Fruit fly (Drosophila melanogaster) whole organism, embryonic: ENCODE measurements around the gene CG11695.

ENCODE experiments used
- CG10209 ChIP-seq: fragments of 200-800 bp; sonication (Bioruptor generic); optimal IDR thresholded peaks from 3 replicates; lab custom pipeline; 2017; ENCODE audit warnings: missing biosample characterization, mild to moderate bottlenecking, missing genetic modification characterization, missing genetic modification reagents
- CG11696 ChIP-seq: fragments of 200-800 bp; sonication (Bioruptor generic); IDR thresholded peaks from 2 replicates; pipeline ENCODE4 v1.3.6; 2022; ENCODE audit warnings: missing biosample characterization, missing genetic modification characterization
- CG12391 ChIP-seq: fragments of 200-800 bp; sonication (Bioruptor generic); optimal IDR thresholded peaks from 3 replicates; lab custom pipeline; 2018; ENCODE audit warnings: missing biosample characterization, mild to moderate bottlenecking, missing genetic modification characterization, moderate library complexity
- CG12659 ChIP-seq: fragments of 200-800 bp; sonication (Bioruptor generic); optimal IDR thresholded peaks from 3 replicates; lab custom pipeline; 2017; ENCODE audit warnings: mild to moderate bottlenecking, missing biosample characterization, missing genetic modification reagents, missing genetic modification characterization
- CG13287 ChIP-seq: fragments of 200-800 bp; sonication (Bioruptor generic); IDR thresholded peaks from 2 replicates; pipeline ENCODE4 v1.3.6; 2022; ENCODE audit warnings: missing biosample characterization, missing genetic modification characterization; ENCODE audit not compliant: partially characterized antibody
- CG14050 ChIP-seq: fragments of 200-800 bp; sonication (Bioruptor generic); IDR thresholded peaks from 3 replicates; pipeline ENCODE4 v1.3.6; 2022; ENCODE audit warnings: missing biosample characterization, missing genetic modification characterization
- CG14710 ChIP-seq: fragments of 200-800 bp; sonication (Bioruptor generic); optimal IDR thresholded peaks from 3 replicates; lab custom pipeline; 2019; ENCODE audit warnings: missing biosample characterization, mild to moderate bottlenecking, missing genetic modification characterization, moderate library complexity
- CG15479 ChIP-seq: fragments of 200-800 bp; sonication (Bioruptor generic); optimal IDR thresholded peaks from 3 replicates; lab custom pipeline; 2019; ENCODE audit warnings: missing biosample characterization, mild to moderate bottlenecking, missing genetic modification characterization, moderate library complexity
- CG15514 ChIP-seq: fragments of 200-800 bp; sonication (Bioruptor generic); optimal IDR thresholded peaks from 3 replicates; lab custom pipeline; 2017; ENCODE audit warnings: missing biosample characterization, missing genetic modification characterization, mild to moderate bottlenecking, moderate library complexity, missing genetic modification reagents
- CG16863 ChIP-seq: fragments of 200-800 bp; sonication (Bioruptor generic); optimal IDR thresholded peaks from 3 replicates; lab custom pipeline; 2016; ENCODE audit warnings: missing biosample characterization, missing genetic modification characterization
- CG17186 ChIP-seq: fragments of 200-800 bp; sonication (Bioruptor generic); optimal IDR thresholded peaks from 3 replicates; lab custom pipeline; 2017; ENCODE audit warnings: missing biosample characterization, missing genetic modification reagents, missing genetic modification characterization
- CG17361 ChIP-seq: fragments of 200-800 bp; sonication (Bioruptor generic); IDR thresholded peaks from 3 replicates; pipeline ENCODE4 v1.3.6; 2022; ENCODE audit warnings: missing biosample characterization, missing genetic modification characterization
- CG18262 ChIP-seq: fragments of 200-800 bp; optimal IDR thresholded peaks from 3 replicates; lab custom pipeline; 2019; ENCODE audit warnings: missing biosample characterization, mild to moderate bottlenecking, missing genetic modification characterization, moderate library complexity
- CG30020 ChIP-seq: fragments of 200-800 bp; optimal IDR thresholded peaks from 2 replicates; lab custom pipeline; 2019; ENCODE audit warnings: missing biosample characterization, mild to moderate bottlenecking, missing genetic modification characterization, moderate library complexity
- CG32772 ChIP-seq: fragments of 200-800 bp; sonication (Bioruptor generic); IDR thresholded peaks from 2 replicates; pipeline ENCODE4 v1.3.6; 2022; ENCODE audit warnings: missing biosample characterization, missing genetic modification characterization
- CG34224 ChIP-seq: fragments of 200-800 bp; sonication (Bioruptor generic); IDR thresholded peaks from 3 replicates; pipeline ENCODE4 v1.3.6; 2022; ENCODE audit warnings: missing biosample characterization, missing genetic modification characterization; ENCODE audit not compliant: partially characterized antibody
- CG6683 ChIP-seq: fragments of 200-800 bp; sonication (Bioruptor generic); optimal IDR thresholded peaks from 2 replicates; lab custom pipeline; 2017; ENCODE audit warnings: missing biosample characterization, mild to moderate bottlenecking, missing genetic modification characterization, missing genetic modification reagents
- CG6765 ChIP-seq: fragments of 200-800 bp; sonication (Bioruptor generic); optimal IDR thresholded peaks from 3 replicates; lab custom pipeline; 2017; ENCODE audit warnings: missing biosample characterization, mild to moderate bottlenecking, missing genetic modification characterization
- CG7928 ChIP-seq: fragments of 200-800 bp; sonication (Bioruptor generic); optimal IDR thresholded peaks from 2 replicates; lab custom pipeline; 2017; ENCODE audit warnings: missing biosample characterization, mild to moderate bottlenecking, missing genetic modification characterization
- CoRest ChIP-seq: fragments of 200-800 bp; sonication (Bioruptor generic); optimal IDR thresholded peaks from 3 replicates; lab custom pipeline; 2018; ENCODE audit warnings: missing biosample characterization, mild to moderate bottlenecking, missing genetic modification characterization, moderate library complexity
- D19A ChIP-seq: fragments of 200-800 bp; optimal IDR thresholded peaks from 3 replicates; lab custom pipeline; 2019; ENCODE audit warnings: missing biosample characterization, mild to moderate bottlenecking, missing genetic modification characterization, moderate library complexity
- Deaf1 ChIP-seq: fragments of 200-800 bp; optimal IDR thresholded peaks from 3 replicates; lab custom pipeline; 2019; ENCODE audit warnings: missing biosample characterization, mild to moderate bottlenecking, missing genetic modification characterization, moderate library complexity
- ERR ChIP-seq: fragments of 200-800 bp; sonication (Bioruptor generic); optimal IDR thresholded peaks from 2 replicates; lab custom pipeline; 2016; ENCODE audit warnings: missing biosample characterization, missing genetic modification characterization
- Lhr ChIP-seq: fragments of 200-800 bp; sonication (Bioruptor generic); optimal IDR thresholded peaks from 3 replicates; lab custom pipeline; 2017; ENCODE audit warnings: mild to moderate bottlenecking, missing biosample characterization, missing genetic modification reagents, missing genetic modification characterization
- Nf-YC ChIP-seq: fragments of 200-800 bp; optimal IDR thresholded peaks from 3 replicates; lab custom pipeline; 2019; ENCODE audit warnings: missing biosample characterization, mild to moderate bottlenecking, missing genetic modification characterization, moderate library complexity
- Opbp ChIP-seq: fragments of 200-800 bp; sonication (Bioruptor generic); IDR thresholded peaks from 3 replicates; pipeline ENCODE4 v1.3.6; 2022; ENCODE audit warnings: missing biosample characterization, missing genetic modification characterization; ENCODE audit not compliant: partially characterized antibody
- Side ChIP-seq: fragments of 200-800 bp; sonication (Bioruptor generic); optimal IDR thresholded peaks from 2 replicates; lab custom pipeline; 2016; ENCODE audit warnings: missing biosample characterization, missing genetic modification characterization
- Sry-δ ChIP-seq: fragments of 200-800 bp; sonication (Bioruptor generic); optimal IDR thresholded peaks from 2 replicates; lab custom pipeline; 2016; ENCODE audit warnings: missing biosample characterization, missing genetic modification characterization
- Vsx1 ChIP-seq: fragments of 200-800 bp; sonication (Bioruptor generic); optimal IDR thresholded peaks from 2 replicates; lab custom pipeline; 2017; ENCODE audit warnings: missing biosample characterization, mild to moderate bottlenecking, missing genetic modification characterization, missing genetic modification reagents
- ash1 ChIP-seq: fragments of 200-800 bp; sonication (Bioruptor generic); optimal IDR thresholded peaks from 2 replicates; lab custom pipeline; 2018; ENCODE audit warnings: missing biosample characterization, mild to moderate bottlenecking, missing genetic modification characterization
- bbx ChIP-seq: fragments of 200-800 bp; sonication (Bioruptor generic); IDR thresholded peaks from 2 replicates; pipeline ENCODE4 v1.3.6; 2022; ENCODE audit warnings: missing biosample characterization, missing genetic modification characterization; ENCODE audit not compliant: partially characterized antibody
- bigmax ChIP-seq: fragments of 200-800 bp; sonication (Bioruptor generic); optimal IDR thresholded peaks from 2 replicates; lab custom pipeline; 2018; ENCODE audit warnings: missing biosample characterization, mild to moderate bottlenecking, missing genetic modification characterization
- corto ChIP-seq: fragments of 200-800 bp; sonication (Bioruptor generic); optimal IDR thresholded peaks from 2 replicates; lab custom pipeline; 2016; ENCODE audit warnings: missing biosample characterization, mild to moderate bottlenecking, missing genetic modification characterization, moderate library complexity
- croc ChIP-seq: fragments of 200-800 bp; sonication (Bioruptor generic); conservative IDR thresholded peaks from 3 replicates; pipeline ENCODE4 v1.3.6; 2022; ENCODE audit warnings: missing biosample characterization, missing genetic modification characterization
- cwo ChIP-seq: fragments of 200-800 bp; sonication (Bioruptor generic); optimal IDR thresholded peaks from 3 replicates; lab custom pipeline; 2017; ENCODE audit warnings: missing biosample characterization, missing genetic modification characterization, mild to moderate bottlenecking, moderate library complexity, missing genetic modification reagents
- dimm ChIP-seq: fragments of 200-800 bp; sonication (Bioruptor generic); IDR thresholded peaks from 2 replicates; pipeline ENCODE4 v1.3.6; 2022; ENCODE audit warnings: missing biosample characterization, missing genetic modification characterization
- knrl ChIP-seq: fragments of 200-800 bp; sonication (Bioruptor generic); IDR thresholded peaks from 3 replicates; pipeline ENCODE4 v1.3.6; 2022; ENCODE audit warnings: missing biosample characterization, missing genetic modification characterization; ENCODE audit not compliant: partially characterized antibody
- lola ChIP-seq, 3 experiments: fragments of >200 bp in 2 of 3; fragments of 200-800 bp in 1 of 3; sonication (Bioruptor generic) in 1 of 3; optimal IDR thresholded peaks; 2 replicates each; lab custom pipeline; 2017 to 2019; ENCODE audit warnings: missing biosample characterization in 3 of 3, missing genetic modification characterization in 3 of 3, mild to moderate bottlenecking in 1 of 3, moderate library complexity in 1 of 3
- mam ChIP-seq: fragments of 200-800 bp; sonication (Bioruptor generic); optimal IDR thresholded peaks from 3 replicates; lab custom pipeline; 2016; ENCODE audit warnings: missing biosample characterization, missing genetic modification characterization
- nerfin-2 ChIP-seq: fragments of 200-800 bp; sonication (Bioruptor generic); IDR thresholded peaks from 2 replicates; pipeline ENCODE4 v1.3.6; 2022; ENCODE audit warnings: missing biosample characterization, missing genetic modification characterization; ENCODE audit not compliant: partially characterized antibody
- nmo ChIP-seq: fragments of 200-800 bp; sonication (Bioruptor generic); optimal IDR thresholded peaks from 2 replicates; lab custom pipeline; 2018; ENCODE audit warnings: missing biosample characterization, mild to moderate bottlenecking, missing genetic modification characterization, moderate library complexity
- repo ChIP-seq: fragments of 200-800 bp; sonication (Bioruptor generic); optimal IDR thresholded peaks from 2 replicates; lab custom pipeline; 2016; ENCODE audit warnings: missing biosample characterization, missing genetic modification characterization
- trem ChIP-seq: fragments of 200-800 bp; optimal IDR thresholded peaks from 3 replicates; lab custom pipeline; 2019; ENCODE audit warnings: missing biosample characterization, mild to moderate bottlenecking, missing genetic modification characterization, moderate library complexity
- twi ChIP-seq: fragments of 200-800 bp; optimal IDR thresholded peaks from 2 replicates; lab custom pipeline; 2019; ENCODE audit warnings: missing biosample characterization, mild to moderate bottlenecking, missing genetic modification characterization, moderate library complexity
- unc-4 ChIP-seq: fragments of 200-800 bp; sonication (Bioruptor generic); IDR thresholded peaks from 2 replicates; pipeline ENCODE4 v1.3.6; 2022; ENCODE audit warnings: missing biosample characterization, missing genetic modification characterization; ENCODE audit not compliant: partially characterized antibody
- zen ChIP-seq: fragments of 200-800 bp; sonication (Bioruptor generic); optimal IDR thresholded peaks from 3 replicates; lab custom pipeline; 2018; ENCODE audit warnings: missing biosample characterization, mild to moderate bottlenecking, missing genetic modification characterization, moderate library complexity
- zen2 ChIP-seq: fragments of 200-800 bp; sonication (Bioruptor generic); IDR thresholded peaks from 3 replicates; pipeline ENCODE4 v1.3.6; 2022; ENCODE audit warnings: missing biosample characterization, missing genetic modification characterization; ENCODE audit not compliant: partially characterized antibody
- zfh1 ChIP-seq: fragments of 200-800 bp; sonication (Bioruptor generic); IDR thresholded peaks from 3 replicates; pipeline ENCODE4 v1.3.6; 2022; ENCODE audit warnings: missing biosample characterization, missing genetic modification characterization

The CG11695 gene

dm6 chrX:11611645-11612079 is 35.0 kb downstream of the CG11695 start, which contains the start of the genes CG2247 and CG1703 (continued):
- TF ChIP-seq zen (tag; lab: Kevin White, UChicago): peak; percentile 37
- no peak for TF ChIP-seq CG11696 (GFP tag; lab: Robert Waterston, UW)
- peak; percentile 52 for TF ChIP-seq nerfin-2 (GFP tag; lab: Robert Waterston, UW)
- peak; percentile 45 for TF ChIP-seq CG15479 (GFP tag; lab: Kevin White, UChicago)
- TF ChIP-seq corto: no peak
- peak; percentile 73 for TF ChIP-seq CG12659 (GFP tag; lab: Kevin White, UChicago)
- TF ChIP-seq Opbp: peak; percentile 76
- no peak for TF ChIP-seq dimm
- TF ChIP-seq repo (GFP tag; lab: Kevin White, UChicago): no peak
- TF ChIP-seq zfh1 (GFP tag; lab: Robert Waterston, UW): no peak
- peak; percentile 89 for TF ChIP-seq unc-4 (GFP tag; lab: Robert Waterston, UW)
- no peak for TF ChIP-seq CG16863 (GFP tag; lab: Kevin White, UChicago)
- no peak for TF ChIP-seq ash1 (GFP tag; lab: Kevin White, UChicago)
- TF ChIP-seq twi (tag; lab: Kevin White, UChicago): peak; percentile 52
- TF ChIP-seq CG13287 (GFP tag; lab: Robert Waterston, UW): peak; percentile 88
- TF ChIP-seq ERR (GFP tag; lab: Kevin White, UChicago): no peak
- no peak for TF ChIP-seq CG10209 (GFP tag; lab: Kevin White, UChicago)
- TF ChIP-seq Sry-δ (GFP tag; lab: Kevin White, UChicago): peak; percentile 75
- TF ChIP-seq CG14050: no peak
- peak; percentile 72 for TF ChIP-seq cwo (GFP tag; lab: Kevin White, UChicago)
- peak; percentile 52 for TF ChIP-seq CoRest (tag; lab: Kevin White, UChicago)
- TF ChIP-seq knrl: peak; percentile 88
- no peak for TF ChIP-seq CG6683 (GFP tag; lab: Kevin White, UChicago)
- peak; percentile 60 for TF ChIP-seq Nf-YC
- peak; percentile 63 for TF ChIP-seq CG12391 (tag; lab: Kevin White, UChicago)
- TF ChIP-seq CG7928 (GFP tag; lab: Kevin White, UChicago): peak; percentile 85
- no peak for TF ChIP-seq CG6765 (GFP tag; lab: Kevin White, UChicago)
- peak; percentile 68 for TF ChIP-seq CG15514 (GFP tag; lab: Kevin White, UChicago)
- TF ChIP-seq trem: peak; percentile 76
- no peak for TF ChIP-seq Vsx1 (GFP tag; lab: Kevin White, UChicago)
- peak; percentile 62 for TF ChIP-seq nmo (GFP tag; lab: Kevin White, UChicago)
- no peak for TF ChIP-seq CG32772 (GFP tag; lab: Robert Waterston, UW)
- TF ChIP-seq D19A (tag; lab: Kevin White, UChicago): peak; percentile 10
- peak; percentile 66 for TF ChIP-seq CG34224 (GFP tag; lab: Robert Waterston, UW)
- TF ChIP-seq Lhr: peak; percentile 38
- TF ChIP-seq zen2 (GFP tag; lab: Robert Waterston, UW): peak; percentile 37; the same call in 1 of the 3 replicates
- peak; percentile 39; the same call in 1 of the 3 replicates for TF ChIP-seq CG17361 (GFP tag; lab: Robert Waterston, UW)
- TF ChIP-seq CG17186 (GFP tag; lab: Kevin White, UChicago): peak; percentile 39
- no peak for TF ChIP-seq bigmax (GFP tag; lab: Kevin White, UChicago)
- TF ChIP-seq CG18262 (tag; lab: Kevin White, UChicago): peak; percentile 21
- TF ChIP-seq Deaf1: peak; percentile 43
- TF ChIP-seq croc (GFP tag; lab: Robert Waterston, UW): no peak
- TF ChIP-seq bbx (GFP tag; lab: Robert Waterston, UW): peak; percentile 81
- peak; percentile 76 for TF ChIP-seq CG14710 (tag; lab: Kevin White, UChicago)
- TF ChIP-seq CG30020 (tag; lab: Kevin White, UChicago): peak; percentile 68
- no peak for TF ChIP-seq mam (GFP tag; lab: Kevin White, UChicago)
- peak in 1 of 3 experiments; percentile 2 for TF ChIP-seq lola (GFP tag; optimal IDR thresholded peaks at IDR 0.05; lab: Kevin White, UChicago)
- TF ChIP-seq Side (GFP tag; lab: Kevin White, UChicago): no peak
